Fruit fly (Drosophila melanogaster) whole organism, embryonic: Measurements from ENCODE around the gene CG44261.

Experiments
- Bdp1 ChIP-seq: fragments of 200-800 bp; sonication (Bioruptor generic); optimal IDR thresholded peaks from 3 replicates; lab custom pipeline; 2016; ENCODE audit warnings: missing biosample characterization, missing genetic modification characterization
- Bgb ChIP-seq: fragments of 200-800 bp; sonication (Bioruptor generic); IDR thresholded peaks from 2 replicates; pipeline ENCODE4 v1.3.6; 2022; ENCODE audit warnings: missing biosample characterization, missing genetic modification characterization; ENCODE audit not compliant: partially characterized antibody
- Blimp-1 ChIP-seq: fragments of 200-800 bp; sonication (Bioruptor generic); optimal IDR thresholded peaks from 3 replicates; lab custom pipeline; 2018; ENCODE audit warnings: missing biosample characterization, missing genetic modification characterization, mild to moderate bottlenecking, moderate library complexity, missing genetic modification reagents
- CG10267 ChIP-seq: fragments of 200-800 bp; sonication (Bioruptor generic); optimal IDR thresholded peaks from 2 replicates; lab custom pipeline; 2018; ENCODE audit warnings: missing biosample characterization, mild to moderate bottlenecking, missing genetic modification characterization, moderate library complexity
- CG10431 ChIP-seq: fragments of 200-800 bp; sonication (Bioruptor generic); optimal IDR thresholded peaks from 3 replicates; lab custom pipeline; 2018; ENCODE audit warnings: missing biosample characterization, mild to moderate bottlenecking, missing genetic modification characterization
- CG11093 ChIP-seq: fragments of 200-800 bp; sonication (Bioruptor generic); IDR thresholded peaks from 3 replicates; pipeline ENCODE4 v1.3.6; 2022; ENCODE audit warnings: missing biosample characterization, missing genetic modification characterization
- CG15269 ChIP-seq: fragments of 200-800 bp; sonication (Bioruptor generic); optimal IDR thresholded peaks from 2 replicates; lab custom pipeline; 2018; ENCODE audit warnings: missing biosample characterization, mild to moderate bottlenecking, missing genetic modification characterization, moderate library complexity
- CG1602 ChIP-seq: fragments of 200-800 bp; sonication (Bioruptor generic); optimal IDR thresholded peaks from 3 replicates; lab custom pipeline; 2016; ENCODE audit warnings: missing biosample characterization, missing genetic modification characterization
- CG17612 ChIP-seq: fragments of 200-800 bp; sonication (Bioruptor generic); IDR thresholded peaks from 2 replicates; pipeline ENCODE4 v1.3.6; 2022; ENCODE audit warnings: missing biosample characterization, missing genetic modification characterization
- CG18599 ChIP-seq: fragments of 200-800 bp; sonication (Bioruptor generic); optimal IDR thresholded peaks from 3 replicates; lab custom pipeline; 2017; ENCODE audit warnings: missing biosample characterization, missing genetic modification characterization, mild to moderate bottlenecking, moderate library complexity, missing genetic modification reagents
- CG2875 ChIP-seq: fragments of 200-800 bp; sonication (Bioruptor generic); optimal IDR thresholded peaks from 2 replicates; lab custom pipeline; 2017; ENCODE audit warnings: missing biosample characterization, mild to moderate bottlenecking, missing genetic modification characterization, missing genetic modification reagents
- CG30431 ChIP-seq: fragments of 200-800 bp; sonication (Bioruptor generic); optimal IDR thresholded peaks from 2 replicates; lab custom pipeline; 2017; ENCODE audit warnings: missing biosample characterization, missing genetic modification characterization
- CG4617 ChIP-seq: fragments of 200-800 bp; sonication (Bioruptor generic); optimal IDR thresholded peaks from 3 replicates; lab custom pipeline; 2016; ENCODE audit warnings: missing biosample characterization, missing genetic modification characterization, borderline replicate concordance
- CG4820 ChIP-seq: fragments of 200-800 bp; sonication (Bioruptor generic); optimal IDR thresholded peaks from 3 replicates; lab custom pipeline; 2016; ENCODE audit warnings: missing biosample characterization, missing genetic modification characterization
- CG4854 ChIP-seq: fragments of 200-800 bp; sonication (Bioruptor generic); optimal IDR thresholded peaks from 2 replicates; lab custom pipeline; 2016; ENCODE audit warnings: missing biosample characterization, missing genetic modification characterization, inconsistent platforms
- CG6254 ChIP-seq: fragments of 200-800 bp; sonication (Bioruptor generic); optimal IDR thresholded peaks from 3 replicates; lab custom pipeline; 2017; ENCODE audit warnings: mild to moderate bottlenecking, missing biosample characterization, missing genetic modification reagents, missing genetic modification characterization
- CG6272 ChIP-seq: fragments of 200-800 bp; sonication (Bioruptor generic); IDR thresholded peaks from 2 replicates; pipeline ENCODE4 v1.3.6; 2022; ENCODE audit warnings: missing biosample characterization, missing genetic modification characterization
- CG6813 ChIP-seq: fragments of 200-800 bp; sonication (Bioruptor generic); optimal IDR thresholded peaks from 2 replicates; lab custom pipeline; 2017; ENCODE audit warnings: missing biosample characterization, missing genetic modification characterization, mild to moderate bottlenecking, moderate library complexity, missing genetic modification reagents
- CG8290 ChIP-seq, 3 experiments: fragments of 200-800 bp; sonication (Bioruptor generic); optimal IDR thresholded peaks; 2 replicates each; lab custom pipeline; 2016 to 2019; ENCODE audit warnings: missing biosample characterization in 3 of 3, missing genetic modification characterization in 3 of 3, mild to moderate bottlenecking in 2 of 3, moderate library complexity in 1 of 3
- CG8924 ChIP-seq: fragments of 200-800 bp; optimal IDR thresholded peaks from 3 replicates; lab custom pipeline; 2019; ENCODE audit warnings: missing biosample characterization, mild to moderate bottlenecking, missing genetic modification characterization, moderate library complexity
- CG9609 ChIP-seq: fragments of 200-800 bp; sonication (Bioruptor generic); optimal IDR thresholded peaks from 3 replicates; lab custom pipeline; 2016; ENCODE audit warnings: missing biosample characterization, missing genetic modification characterization
- Dad ChIP-seq: fragments of 200-800 bp; sonication (Bioruptor generic); optimal IDR thresholded peaks from 3 replicates; lab custom pipeline; 2016; ENCODE audit warnings: missing biosample characterization, missing genetic modification characterization
- Drgx ChIP-seq: fragments of 200-800 bp; sonication (Bioruptor generic); IDR thresholded peaks from 2 replicates; pipeline ENCODE4 v1.3.6; 2022; ENCODE audit warnings: missing biosample characterization, missing genetic modification characterization
- Fer3 ChIP-seq: fragments of 200-800 bp; sonication (Bioruptor generic); optimal IDR thresholded peaks from 2 replicates; lab custom pipeline; 2018; ENCODE audit warnings: missing biosample characterization, mild to moderate bottlenecking, missing genetic modification characterization, moderate library complexity
- H15 ChIP-seq: fragments of 200-800 bp; sonication (Bioruptor generic); IDR thresholded peaks from 3 replicates; pipeline ENCODE4 v1.3.6; 2022; ENCODE audit warnings: missing biosample characterization, missing genetic modification characterization
- HHEX ChIP-seq: fragments of 200-800 bp; sonication (Bioruptor generic); optimal IDR thresholded peaks from 3 replicates; lab custom pipeline; 2017; ENCODE audit warnings: missing biosample characterization, mild to moderate bottlenecking, missing genetic modification characterization, missing genetic modification reagents
- HmgZ ChIP-seq: fragments of 200-800 bp; sonication (Bioruptor generic); optimal IDR thresholded peaks from 2 replicates; lab custom pipeline; 2018; ENCODE audit warnings: missing biosample characterization, mild to moderate bottlenecking, missing genetic modification characterization
- Hmx ChIP-seq: fragments of 200-800 bp; sonication (Bioruptor generic); optimal IDR thresholded peaks from 2 replicates; lab custom pipeline; 2016; ENCODE audit warnings: missing biosample characterization, missing genetic modification characterization
- NfI ChIP-seq: fragments of 200-800 bp; sonication (Bioruptor generic); optimal IDR thresholded peaks from 3 replicates; lab custom pipeline; 2018; ENCODE audit warnings: missing biosample characterization, mild to moderate bottlenecking, missing genetic modification characterization, moderate library complexity
- Pdp1 ChIP-seq, 2 experiments: fragments of 200-800 bp; sonication (Bioruptor generic); optimal IDR thresholded peaks; 3 replicates each; lab custom pipeline; 2016; ENCODE audit warnings: missing biosample characterization in 2 of 2, missing genetic modification characterization in 2 of 2, mild to moderate bottlenecking in 1 of 2, moderate library complexity in 1 of 2
- Ravus ChIP-seq: fragments of 200-800 bp; sonication (Bioruptor generic); IDR thresholded peaks from 2 replicates; pipeline ENCODE4 v1.3.6; 2022; ENCODE audit warnings: missing biosample characterization, missing genetic modification characterization
- ab ChIP-seq: fragments of 200-800 bp; sonication (Bioruptor generic); optimal IDR thresholded peaks from 2 replicates; lab custom pipeline; 2016; ENCODE audit warnings: missing biosample characterization, missing genetic modification characterization
- ase ChIP-seq: fragments of 200-800 bp; sonication (Bioruptor generic); IDR thresholded peaks from 3 replicates; pipeline ENCODE4 v1.3.6; 2022; ENCODE audit warnings: missing biosample characterization, missing genetic modification characterization
- bab2 ChIP-seq: fragments of 200-800 bp; sonication (Bioruptor generic); optimal IDR thresholded peaks from 2 replicates; lab custom pipeline; 2016; ENCODE audit warnings: missing biosample characterization, missing genetic modification characterization
- br ChIP-seq: fragments of >200 bp; optimal IDR thresholded peaks from 2 replicates; lab custom pipeline; 2017
- bsh ChIP-seq, 2 experiments: fragments of 200-800 bp; sonication (Bioruptor generic); optimal IDR thresholded peaks; 2 replicates each; lab custom pipeline; 2017 to 2018; ENCODE audit warnings: mild to moderate bottlenecking in 2 of 2, missing biosample characterization in 2 of 2, missing genetic modification characterization in 2 of 2, moderate library complexity in 1 of 2
- caup ChIP-seq: fragments of 200-800 bp; sonication (Bioruptor generic); optimal IDR thresholded peaks from 3 replicates; lab custom pipeline; 2017; ENCODE audit warnings: missing biosample characterization, mild to moderate bottlenecking, missing genetic modification characterization, moderate library complexity; ENCODE audit not compliant: severe bottlenecking
- esg ChIP-seq: fragments of 200-800 bp; sonication (Bioruptor generic); conservative IDR thresholded peaks from 2 replicates; pipeline ENCODE4 v1.3.6; 2022; ENCODE audit warnings: missing biosample characterization, missing genetic modification characterization
- fd96Cb ChIP-seq: fragments of 200-800 bp; sonication (Bioruptor generic); optimal IDR thresholded peaks from 2 replicates; lab custom pipeline; 2018; ENCODE audit warnings: missing biosample characterization, mild to moderate bottlenecking, missing genetic modification characterization, moderate library complexity
- gsb ChIP-seq: fragments of 200-800 bp; sonication (Bioruptor generic); IDR thresholded peaks from 2 replicates; pipeline ENCODE4 v1.3.6; 2022; ENCODE audit warnings: missing biosample characterization, missing genetic modification characterization
- nom ChIP-seq: fragments of 200-800 bp; sonication (Bioruptor generic); optimal IDR thresholded peaks from 2 replicates; lab custom pipeline; 2017; ENCODE audit warnings: missing biosample characterization, missing genetic modification characterization, mild to moderate bottlenecking, moderate library complexity, missing genetic modification reagents
- pan ChIP-seq, 4 experiments: fragments of >200 bp in 3 of 4; fragments of 200-800 bp in 1 of 4; sonication (Bioruptor generic) in 1 of 4; optimal IDR thresholded peaks in 3 of 4; IDR thresholded peaks in 1 of 4; 2 replicates each; pipeline versions ENCODE4 v1.3.6 to Lab custom; 2017 to 2022; ENCODE audit warnings: missing biosample characterization in 2 of 4, missing genetic modification characterization in 2 of 4, mixed read lengths in 1 of 4
- repo ChIP-seq: fragments of 200-800 bp; sonication (Bioruptor generic); optimal IDR thresholded peaks from 2 replicates; lab custom pipeline; 2016; ENCODE audit warnings: missing biosample characterization, missing genetic modification characterization
- sima ChIP-seq: fragments of 200-800 bp; sonication (Bioruptor generic); optimal IDR thresholded peaks from 2 replicates; lab custom pipeline; 2016; ENCODE audit warnings: missing biosample characterization, missing genetic modification characterization
- sqz ChIP-seq: fragments of 200-800 bp; sonication (Bioruptor generic); optimal IDR thresholded peaks from 3 replicates; lab custom pipeline; 2018; ENCODE audit warnings: missing biosample characterization, mild to moderate bottlenecking, missing genetic modification characterization
- vfl ChIP-seq: fragments of 200-800 bp; sonication (Bioruptor generic); optimal IDR thresholded peaks from 2 replicates; lab custom pipeline; 2016; ENCODE audit warnings: missing biosample characterization, missing genetic modification characterization
- vvl ChIP-seq: fragments of 200-800 bp; sonication (Bioruptor generic); IDR thresholded peaks from 2 replicates; pipeline ENCODE4 v1.3.6; 2022; ENCODE audit warnings: missing biosample characterization, missing genetic modification characterization
- zen2 ChIP-seq: fragments of 200-800 bp; sonication (Bioruptor generic); IDR thresholded peaks from 3 replicates; pipeline ENCODE4 v1.3.6; 2022; ENCODE audit warnings: missing biosample characterization, missing genetic modification characterization; ENCODE audit not compliant: partially characterized antibody
- zfh2 ChIP-seq: fragments of 200-800 bp; sonication (Bioruptor generic); optimal IDR thresholded peaks from 2 replicates; lab custom pipeline; 2016; ENCODE audit warnings: missing biosample characterization, missing genetic modification characterization

Gene CG44261

DNA sequence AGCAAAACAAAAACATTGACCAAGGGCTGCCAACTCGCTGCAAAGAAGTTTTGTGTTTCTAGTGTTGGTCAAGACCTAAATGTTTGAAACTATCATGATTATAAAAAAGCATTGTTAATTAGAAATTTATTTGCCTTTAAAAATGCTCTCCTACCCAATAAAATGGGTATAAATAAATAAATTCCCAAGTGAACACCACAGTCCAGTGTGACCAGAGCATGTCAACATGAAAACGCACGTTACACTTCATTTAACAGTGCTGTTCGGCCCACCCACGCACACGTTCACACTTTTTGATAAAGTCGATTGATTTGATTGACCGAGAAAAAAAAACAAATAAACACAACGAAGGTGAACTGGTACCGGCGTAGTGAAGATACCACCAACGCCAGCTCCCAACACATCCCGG lies 3.9 kb downstream of the CG44261 start, which contains the start of the genes CG9356, BBIP1 and CG8135 (continued):
- TF ChIP-seq zfh2 (peak; percentile 78), bsh (GFP tag; optimal IDR thresholded peaks at IDR 0.05; lab: Kevin White, UChicago) (peak in 1 of 2 experiments; percentile 67), repo (peak; percentile 52), Bdp1 (peak; percentile 74), zen2 (GFP tag; lab: Robert Waterston, UW) (no peak), Drgx (GFP tag; lab: Robert Waterston, UW) (no peak), CG9609 (GFP tag; lab: Kevin White, UChicago) (peak; percentile 77), vvl (GFP tag; lab: Robert Waterston, UW) (peak; percentile 87), Bgb (GFP tag; lab: Robert Waterston, UW) (no peak), sqz (GFP tag; lab: Kevin White, UChicago) (peak; percentile 81), NfI (GFP tag; lab: Kevin White, UChicago) (peak; percentile 72), Blimp-1 (GFP tag; lab: Kevin White, UChicago) (no peak), pan (optimal IDR thresholded peaks at IDR 0.05; lab: Kevin White, UChicago) (no peak), pan (GFP tag; optimal IDR thresholded peaks at IDR 0.05 in 1 of 2, IDR thresholded peaks at IDR 0.05 in 1 of 2) (peak in 1 of 2 experiments; percentile 80), CG30431 (GFP tag; lab: Kevin White, UChicago) (no peak), HmgZ (tag; lab: Kevin White, UChicago) (peak; percentile 85), CG18599 (GFP tag; lab: Kevin White, UChicago) (peak; percentile 66), fd96Cb (tag; lab: Kevin White, UChicago) (peak; percentile 29), br (lab: Kevin White, UChicago) (no peak), H15 (GFP tag; lab: Robert Waterston, UW) (peak; percentile 66; the same call in 2 of the 3 replicates), nom (peak; percentile 44), ab (GFP tag; lab: Kevin White, UChicago) (no peak), CG17612 (no peak), CG11093 (GFP tag; lab: Robert Waterston, UW) (no peak), CG10267 (tag; lab: Kevin White, UChicago) (peak; percentile 99), CG2875 (GFP tag; lab: Kevin White, UChicago) (peak; percentile 32), CG6272 (GFP tag; lab: Robert Waterston, UW) (peak; percentile 38; the same call in 1 of the 2 replicates), Fer3 (peak; percentile 64), caup (GFP tag; lab: Kevin White, UChicago) (peak; percentile 59), Hmx (GFP tag; lab: Kevin White, UChicago) (no peak), CG8924 (tag; lab: Kevin White, UChicago) (peak; percentile 71), CG4820 (GFP tag; lab: Kevin White, UChicago) (peak; percentile 65), esg (GFP tag; lab: Robert Waterston, UW) (peak; percentile 45), Dad (GFP tag; lab: Kevin White, UChicago) (peak; percentile 81), CG4854 (GFP tag; lab: Kevin White, UChicago) (peak; percentile 79), CG6254 (GFP tag; lab: Kevin White, UChicago) (peak; percentile 56), gsb (GFP tag; lab: Robert Waterston, UW) (no peak; the same call in 1 of the 2 replicates), Ravus (GFP tag; lab: Robert Waterston, UW) (0 out of 2 replicates have a peak, but pooled peaks have one; percentile 5), bab2 (GFP tag; lab: Kevin White, UChicago) (peak; percentile 84), HHEX (GFP tag; lab: Kevin White, UChicago) (peak; percentile 59), CG1602 (GFP tag; lab: Kevin White, UChicago) (peak; percentile 69), sima (GFP tag; lab: Kevin White, UChicago) (peak; percentile 61), vfl (GFP tag; lab: Kevin White, UChicago) (peak; percentile 69), CG10431 (GFP tag; lab: Kevin White, UChicago) (no peak), CG15269 (tag; lab: Kevin White, UChicago) (no peak), CG8290 (GFP tag; optimal IDR thresholded peaks at IDR 0.05; lab: Kevin White, UChicago) (peak; percentile 84), CG8290 (tag; optimal IDR thresholded peaks at IDR 0.05; lab: Kevin White, UChicago) (peak in 1 of 2 experiments; percentile 82), Pdp1 (GFP tag; optimal IDR thresholded peaks at IDR 0.05; lab: Kevin White, UChicago) (peak; percentile 79 to 81), ase (GFP tag; lab: Robert Waterston, UW) (no peak), CG6813 (GFP tag; lab: Kevin White, UChicago) (no peak), CG4617 (peak; percentile 98)
